Fruit fly (Drosophila melanogaster) whole organism, adult: ENCODE measurements around the gene ps.

Experiments used
- CG11617 ChIP-seq: fragments of 200-800 bp; sonication (Bioruptor generic); optimal IDR thresholded peaks from 2 replicates; lab custom pipeline; 2017; ENCODE audit warnings: mild to moderate bottlenecking, missing biosample characterization, missing genetic modification reagents, missing genetic modification characterization
- CG12768 ChIP-seq: fragments of 200-800 bp; sonication (Bioruptor generic); optimal IDR thresholded peaks from 2 replicates; lab custom pipeline; 2017; ENCODE audit warnings: missing biosample characterization, missing genetic modification characterization, mild to moderate bottlenecking, moderate library complexity, missing genetic modification reagents
- CG14711 ChIP-seq: fragments of 200-800 bp; sonication (Bioruptor generic); optimal IDR thresholded peaks from 2 replicates; lab custom pipeline; 2018; ENCODE audit warnings: missing biosample characterization, mild to moderate bottlenecking, missing genetic modification characterization, moderate library complexity
- CG5204 ChIP-seq: fragments of 200-800 bp; sonication (Bioruptor generic); optimal IDR thresholded peaks from 2 replicates; lab custom pipeline; 2016; ENCODE audit warnings: missing biosample characterization, missing genetic modification characterization
- CG7045 ChIP-seq: fragments of 200-800 bp; sonication (Bioruptor generic); optimal IDR thresholded peaks from 2 replicates; lab custom pipeline; 2017; ENCODE audit warnings: missing biosample characterization, mild to moderate bottlenecking, missing genetic modification characterization
- Mnt ChIP-seq: fragments of 200-800 bp; sonication (Bioruptor generic); optimal IDR thresholded peaks from 2 replicates; lab custom pipeline; 2016; ENCODE audit warnings: missing biosample characterization, mild to moderate bottlenecking, missing genetic modification characterization
- bab1 ChIP-seq: fragments of 200-800 bp; sonication (Bioruptor generic); optimal IDR thresholded peaks from 3 replicates; lab custom pipeline; 2019; ENCODE audit warnings: missing biosample characterization, mild to moderate bottlenecking, missing genetic modification characterization, moderate library complexity
- cic ChIP-seq: fragments of 200-800 bp; sonication (Bioruptor generic); optimal IDR thresholded peaks from 2 replicates; lab custom pipeline; 2017; ENCODE audit warnings: missing biosample characterization, mild to moderate bottlenecking, missing genetic modification characterization, moderate library complexity
- kay ChIP-seq: fragments of 200-800 bp; sonication (Bioruptor generic); peaks from one replicate; lab custom pipeline; 2016; ENCODE audit warnings: missing biosample characterization, missing genetic modification characterization, borderline replicate concordance
- ovo ChIP-seq: fragments of 200-800 bp; sonication (Bioruptor generic); optimal IDR thresholded peaks from 2 replicates; lab custom pipeline; 2016; ENCODE audit warnings: missing biosample characterization, missing genetic modification characterization
- pad ChIP-seq: fragments of 200-800 bp; sonication (Bioruptor generic); optimal IDR thresholded peaks from 3 replicates; lab custom pipeline; 2017; ENCODE audit warnings: missing biosample characterization, missing genetic modification characterization, mild to moderate bottlenecking, moderate library complexity, missing genetic modification reagents
- tj ChIP-seq: fragments of 200-800 bp; sonication (Bioruptor generic); optimal IDR thresholded peaks from 3 replicates; lab custom pipeline; 2017; ENCODE audit warnings: missing biosample characterization, mild to moderate bottlenecking, missing genetic modification characterization, moderate library complexity
- toe ChIP-seq: fragments of 200-800 bp; sonication (Bioruptor generic); optimal IDR thresholded peaks from 2 replicates; lab custom pipeline; 2016; ENCODE audit warnings: missing biosample characterization, missing genetic modification characterization

DNA sequence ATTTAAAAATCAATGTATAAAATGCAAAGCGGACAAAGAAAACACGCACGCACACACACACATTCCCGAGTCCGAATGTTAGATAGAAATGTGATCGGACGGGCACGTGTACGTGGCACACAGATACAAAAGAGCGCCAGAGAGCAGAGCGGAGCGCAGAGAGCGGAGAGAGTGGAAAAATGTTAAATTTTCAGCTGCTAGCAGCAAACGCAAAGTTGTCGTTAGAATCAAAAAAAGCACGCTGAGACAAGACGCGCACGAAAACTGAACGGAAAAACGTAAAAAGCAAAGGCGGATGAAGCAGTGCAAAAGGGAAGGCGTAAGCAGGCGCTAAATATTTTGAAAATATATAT is 1.5 kb downstream of the ps start:
- TF ChIP-seq cic (GFP tag; lab: Kevin White, UChicago): peak; percentile 73
- peak; percentile 95 for TF ChIP-seq Mnt (GFP tag; lab: Kevin White, UChicago)
- TF ChIP-seq CG5204: no peak
- TF ChIP-seq CG11617: peak; percentile 1
- peak; percentile 47 for TF ChIP-seq CG12768
- no peak for TF ChIP-seq bab1 (GFP tag; lab: Kevin White, UChicago)
- TF ChIP-seq pad (GFP tag; lab: Kevin White, UChicago): peak; percentile 17
- TF ChIP-seq kay (GFP tag; lab: Kevin White, UChicago): no peak
- peak; percentile 47 for TF ChIP-seq tj (GFP tag; lab: Kevin White, UChicago)
- TF ChIP-seq CG14711 (tag; lab: Kevin White, UChicago): peak; percentile 17
- no peak for TF ChIP-seq ovo (GFP tag; lab: Kevin White, UChicago)
- no peak for TF ChIP-seq toe
- peak; percentile 9 for TF ChIP-seq CG7045 (GFP tag; lab: Kevin White, UChicago)
